Worm (Caenorhabditis elegans) whole organism, L2 larva: ENCODE measurements around the gene F32D8.5.

Experiments
- ZK546.5 ChIP-seq: sonication (generic microtip); optimal IDR thresholded peaks from 2 replicates; lab custom pipeline; 2017; ENCODE audit warnings: missing biosample characterization, missing genetic modification characterization
- ama-1 ChIP-seq: fragments of 150-350 bp; optimal IDR thresholded peaks from 2 replicates; lab custom pipeline; 2018; ENCODE audit warnings: inconsistent platforms
- elt-3 ChIP-seq: sonication (generic microtip); optimal IDR thresholded peaks from 2 replicates; lab custom pipeline; 2017; ENCODE audit warnings: missing biosample characterization, missing genetic modification characterization
- nhr-11 ChIP-seq: fragments of 150-350 bp; optimal IDR thresholded peaks from 2 replicates; lab custom pipeline; 2014; ENCODE audit warnings: missing biosample characterization, missing genetic modification characterization
- nhr-23 ChIP-seq: fragments of 150-350 bp; optimal IDR thresholded peaks from 2 replicates; lab custom pipeline; 2014; ENCODE audit warnings: missing biosample characterization, missing genetic modification reagents, missing genetic modification characterization
- nhr-6 ChIP-seq: fragments of 150-350 bp; optimal IDR thresholded peaks from 2 replicates; lab custom pipeline; 2014; ENCODE audit warnings: missing biosample characterization, missing genetic modification characterization
- sem-4 ChIP-seq: fragments of 150-350 bp; optimal IDR thresholded peaks from 2 replicates; lab custom pipeline; 2014; ENCODE audit warnings: missing biosample characterization, missing genetic modification reagents, missing genetic modification characterization
- skn-1 ChIP-seq: sonication (generic microtip); optimal IDR thresholded peaks from 2 replicates; lab custom pipeline; 2017; ENCODE audit warnings: missing biosample characterization, missing genetic modification characterization
- unc-62 ChIP-seq: fragments of 150-350 bp; optimal IDR thresholded peaks from 2 replicates; lab custom pipeline; 2014; ENCODE audit warnings: missing biosample characterization, missing genetic modification reagents, missing genetic modification characterization
- ztf-1 ChIP-seq: fragments of 200-800 bp; sonication (Bioruptor generic); conservative IDR thresholded peaks from 2 replicates; pipeline ENCODE4 v1.3.6; 2022; ENCODE audit warnings: missing genetic modification characterization, missing compliant biosample characterization

DNA sequence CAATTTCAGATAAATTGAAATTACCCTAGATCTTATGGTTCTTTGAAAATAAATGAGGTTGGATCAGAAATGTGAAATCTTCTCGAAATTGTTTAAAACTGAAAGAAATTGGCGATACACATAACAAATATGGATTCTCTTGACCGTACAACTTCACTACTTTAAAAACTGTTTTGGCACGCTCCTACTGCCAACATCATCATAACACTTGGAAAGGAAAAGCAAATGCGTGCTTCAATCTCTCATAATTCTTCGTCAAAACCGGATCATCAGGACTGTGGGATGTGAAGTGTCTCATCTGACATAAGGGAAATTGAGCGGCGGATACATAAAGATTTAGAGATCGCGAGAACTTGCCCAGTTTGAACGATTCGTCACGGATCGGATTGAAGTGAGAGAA lies 3.5 kb downstream of the F32D8.5 start, which contains the start of gene F32D8.7:
- TF ChIP-seq nhr-11 (tag; lab: Kevin White, UChicago): no peak
- TF ChIP-seq nhr-6 (tag; lab: Kevin White, UChicago): no peak
- TF ChIP-seq elt-3: no peak
- TF ChIP-seq unc-62 (GFP tag; lab: Kevin White, UChicago): no peak
- no peak for TF ChIP-seq ztf-1 (GFP tag; lab: Robert Waterston, UW)
- TF ChIP-seq skn-1 (tag; lab: Kevin White, UChicago): no peak
- TF ChIP-seq nhr-23 (tag; lab: Kevin White, UChicago): no peak
- TF ChIP-seq ama-1 (lab: Kevin White, UChicago): no peak
- no peak for TF ChIP-seq sem-4
- no peak for TF ChIP-seq ZK546.5 (tag; lab: Kevin White, UChicago)
